Worm (Caenorhabditis elegans): ENCODE measurements around the gene acd-3.

acd-3 gene

DNA sequence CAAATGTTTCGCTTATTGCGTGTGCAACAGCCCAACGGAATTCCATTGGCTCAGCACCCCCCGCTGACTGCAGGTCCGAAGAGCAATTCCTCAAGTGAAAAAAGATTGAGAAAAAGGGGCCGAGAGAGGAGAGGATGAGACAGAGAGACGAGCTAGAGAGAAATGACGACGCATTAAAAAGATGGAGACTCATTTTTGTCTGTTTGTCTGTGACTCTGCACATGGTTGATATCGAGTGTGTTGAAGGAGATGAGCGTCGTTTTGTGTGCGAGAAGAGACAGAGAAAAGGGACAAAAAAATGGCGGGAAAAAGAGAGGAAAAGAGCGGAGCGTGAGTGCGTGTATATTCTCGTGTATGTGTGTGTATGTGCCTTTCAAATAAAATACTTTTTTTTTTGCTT, 8.0 kb upstream of the acd-3 start (continued):
- TF ChIP-seq Y48G9A.11 (GFP tag; IDR thresholded peaks at IDR 0.05) = no peak
- TF ChIP-seq duxl-1 (tag; optimal IDR thresholded peaks at IDR 0.05; ENCODE audit: poor library complexity) = no peak
- TF ChIP-seq lin-38 (GFP tag; IDR thresholded peaks at IDR 0.05) = peak; percentile 49
- peak; percentile 99 for TF ChIP-seq aha-1 (tag)
- TF ChIP-seq F37D6.2 (tag; optimal IDR thresholded peaks at IDR 0.05) = peak; percentile 84
- no peak for TF ChIP-seq Y75B8A.6 (GFP tag; IDR thresholded peaks at IDR 0.05)
- TF ChIP-seq hif-1 (tag; optimal IDR thresholded peaks at IDR 0.05) = peak in 1 of 2 experiments; percentile 84
- no peak for TF ChIP-seq ZK546.5 (tag; optimal IDR thresholded peaks at IDR 0.05)
- TF ChIP-seq daf-16 (GFP tag; optimal IDR thresholded peaks at IDR 0.05) = peak in 1 of 2 experiments; percentile 64
- TF ChIP-seq daf-16 (tag; optimal IDR thresholded peaks at IDR 0.05) = peak; percentile 59
- TF ChIP-seq zfp-2 (tag; optimal IDR thresholded peaks at IDR 0.05) = no peak
- TF ChIP-seq ama-1 (optimal IDR thresholded peaks at IDR 0.05) = peak; percentile 10
- peak; percentile 93 for TF ChIP-seq hlh-11 (tag; optimal IDR thresholded peaks at IDR 0.05)
- peak; percentile 49 for TF ChIP-seq ceh-32 (tag; optimal IDR thresholded peaks at IDR 0.05; ENCODE audit: poor library complexity)
- TF ChIP-seq Y5F2A.4 (GFP tag; optimal IDR thresholded peaks at IDR 0.05) = no peak
- TF ChIP-seq hlh-30 (tag; optimal IDR thresholded peaks at IDR 0.05; ENCODE audit: insufficient read depth) = peak; percentile 95
- no peak for TF ChIP-seq F49E8.2 (tag; optimal IDR thresholded peaks at IDR 0.05; ENCODE audit: borderline replicate concordance)
- TF ChIP-seq madf-5 (GFP tag; IDR thresholded peaks at IDR 0.05) = no peak
- TF ChIP-seq rbr-2 (tag; optimal IDR thresholded peaks at IDR 0.05) = peak; percentile 91
- peak; percentile 1 for TF ChIP-seq F10B5.3 (tag; optimal IDR thresholded peaks at IDR 0.05)
- no peak for TF ChIP-seq lin-1 (GFP tag; IDR thresholded peaks at IDR 0.05)
- TF ChIP-seq jun-1 (tag; optimal IDR thresholded peaks at IDR 0.05) = peak; percentile 60
- TF ChIP-seq unc-39 (tag; optimal IDR thresholded peaks at IDR 0.05) = no peak
- TF ChIP-seq R02D3.7 (tag; optimal IDR thresholded peaks at IDR 0.05) = no peak
- TF ChIP-seq egl-27 (tag; optimal IDR thresholded peaks at IDR 0.05) = peak; percentile 63
- TF ChIP-seq unc-62 (GFP tag; optimal IDR thresholded peaks at IDR 0.05 in 1 of 2) = peak in 1 of 2 experiments; percentile 99
- TF ChIP-seq unc-62 (tag; optimal IDR thresholded peaks at IDR 0.05) = peak; percentile 38
- no peak for TF ChIP-seq dmd-9 (GFP tag; IDR thresholded peaks at IDR 0.05)
- TF ChIP-seq mxl-3 (GFP tag; optimal IDR thresholded peaks at IDR 0.05) = peak; percentile 74
- no peak for TF ChIP-seq zip-2 (tag; optimal IDR thresholded peaks at IDR 0.05)
- TF ChIP-seq cey-2 (tag; optimal IDR thresholded peaks at IDR 0.05; ENCODE audit: borderline replicate concordance, insufficient read depth) = no peak
- TF ChIP-seq mep-1 (tag; optimal IDR thresholded peaks at IDR 0.05) = peak; percentile 94
- TF ChIP-seq Y105C5A.15 (GFP tag; IDR thresholded peaks at IDR 0.05) = no peak
- TF ChIP-seq F26F4.8 (GFP tag; conservative IDR thresholded peaks at IDR 0.05) = no peak
- TF ChIP-seq nhr-111 (GFP tag; optimal IDR thresholded peaks at IDR 0.05) = no peak
- TF ChIP-seq nhr-11 (tag; optimal IDR thresholded peaks at IDR 0.05) = peak; percentile 87
- TF ChIP-seq lin-13 (GFP tag; optimal IDR thresholded peaks at IDR 0.05) = peak; percentile 70
- peak; percentile 59; the same call in 1 of the 2 replicates for TF ChIP-seq pha-4 (GFP tag; IDR thresholded peaks at IDR 0.05)
- TF ChIP-seq pha-4 (tag; optimal IDR thresholded peaks at IDR 0.05) = peak; percentile 97
- peak; percentile 68 to 86 for TF ChIP-seq lsy-2 (tag; optimal IDR thresholded peaks at IDR 0.05)
- no peak for TF ChIP-seq snpc-4 (tag; optimal IDR thresholded peaks at IDR 0.05)
- no peak for TF ChIP-seq nhr-41 (GFP tag; IDR thresholded peaks at IDR 0.05)
- TF ChIP-seq dmd-8 (GFP tag; IDR thresholded peaks at IDR 0.05) = no peak
- TF ChIP-seq pqm-1 (tag; optimal IDR thresholded peaks at IDR 0.05) = peak; percentile 39
- no peak; the same call in 1 of the 2 replicates for TF ChIP-seq lin-29 (GFP tag; IDR thresholded peaks at IDR 0.05)
- no peak for TF ChIP-seq php-3 (GFP tag; IDR thresholded peaks at IDR 0.05)
- no peak for TF ChIP-seq unc-130 (GFP tag; optimal IDR thresholded peaks at IDR 0.05)
- peak; percentile 92 for TF ChIP-seq ctbp-1 (GFP tag; IDR thresholded peaks at IDR 0.05)

Measured in whole organism, L4 larva.